Fruit fly (Drosophila melanogaster): Measurements from ENCODE around the gene Ca-beta.

DNA sequence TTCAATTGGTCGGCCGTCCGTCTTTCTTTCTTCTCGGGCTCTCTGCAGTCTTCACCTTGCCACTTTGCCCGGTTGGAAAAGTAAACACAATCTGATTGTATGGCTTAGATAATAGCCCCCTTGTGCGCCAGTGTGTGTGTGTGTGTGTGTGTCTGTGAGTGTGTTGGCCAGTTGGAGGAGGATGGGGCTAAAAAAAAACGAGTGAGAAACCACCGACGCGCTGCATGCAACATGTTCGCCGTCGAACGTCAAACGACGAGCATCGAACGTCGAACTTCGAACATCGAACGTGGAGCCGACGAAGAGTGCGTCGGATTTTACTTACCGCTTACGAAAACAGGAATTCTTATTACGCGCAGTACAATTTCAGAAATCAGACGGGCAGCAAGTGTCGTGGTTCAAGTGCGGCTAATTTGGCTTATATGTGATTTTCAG lies 7.0 kb upstream of the Ca-beta start, which contains the start of gene ab:
- TF ChIP-seq cic (GFP tag; optimal IDR thresholded peaks at IDR 0.05) (no peak), Clk (GFP tag; optimal IDR thresholded peaks at IDR 0.05) (no peak), Hr96 (GFP tag; optimal IDR thresholded peaks at IDR 0.05) (no peak), Crg-1 (GFP tag; optimal IDR thresholded peaks at IDR 0.05) (no peak), CG7045 (GFP tag; optimal IDR thresholded peaks at IDR 0.05) (no peak), CG33017 (tag; optimal IDR thresholded peaks at IDR 0.05) (no peak), CG5204 (GFP tag; optimal IDR thresholded peaks at IDR 0.05) (no peak), tj (GFP tag; optimal IDR thresholded peaks at IDR 0.05) (no peak), CG14711 (tag; optimal IDR thresholded peaks at IDR 0.05) (no peak), kay (GFP tag; ENCODE audit: borderline replicate concordance) (no peak), cnc (optimal IDR thresholded peaks at IDR 0.05) (no peak), ovo (GFP tag; optimal IDR thresholded peaks at IDR 0.05) (no peak), CG1620 (GFP tag; optimal IDR thresholded peaks at IDR 0.05) (no peak)

Measured in whole organism, adult.